Worm (Caenorhabditis elegans) whole organism, late embryonic: ENCODE data around the gene del-10.

Source experiments
- C08G9.2 ChIP-seq: sonication (generic microtip); optimal IDR thresholded peaks from 2 replicates; lab custom pipeline; 2016; ENCODE audit warnings: mild to moderate bottlenecking, missing genetic modification characterization, moderate library complexity, missing compliant biosample characterization
- F13H6.1 ChIP-seq: sonication (generic microtip); optimal IDR thresholded peaks from 2 replicates; lab custom pipeline; 2016; ENCODE audit warnings: missing genetic modification characterization, missing compliant biosample characterization
- ahr-1 ChIP-seq: sonication (generic microtip); optimal IDR thresholded peaks from 2 replicates; lab custom pipeline; 2016; ENCODE audit warnings: missing genetic modification characterization, missing compliant biosample characterization
- ceh-14 ChIP-seq: sonication (generic microtip); optimal IDR thresholded peaks from 2 replicates; lab custom pipeline; 2016; ENCODE audit warnings: missing genotype, missing genetic modification characterization, missing compliant biosample characterization
- ceh-2 ChIP-seq: sonication (generic microtip); optimal IDR thresholded peaks from 2 replicates; lab custom pipeline; 2016; ENCODE audit warnings: missing genotype, missing genetic modification characterization, missing compliant biosample characterization
- ceh-24 ChIP-seq: sonication (generic microtip); optimal IDR thresholded peaks from 2 replicates; lab custom pipeline; 2016; ENCODE audit warnings: mild to moderate bottlenecking, missing genetic modification characterization, missing compliant biosample characterization
- ceh-30 ChIP-seq: fragments of 150-350 bp; optimal IDR thresholded peaks from 2 replicates; lab custom pipeline; 2014; ENCODE audit warnings: missing biosample characterization, missing genetic modification characterization
- ceh-31 ChIP-seq: sonication (generic microtip); optimal IDR thresholded peaks from 2 replicates; lab custom pipeline; 2016; ENCODE audit warnings: missing genetic modification characterization, missing compliant biosample characterization
- ceh-34 ChIP-seq: sonication (generic microtip); optimal IDR thresholded peaks from 2 replicates; lab custom pipeline; 2016; ENCODE audit warnings: mild to moderate bottlenecking, missing genetic modification characterization, missing compliant biosample characterization
- ceh-45 ChIP-seq: fragments of 200-800 bp; sonication (Bioruptor generic); IDR thresholded peaks from 2 replicates; pipeline ENCODE4 v1.3.6; 2022; ENCODE audit warnings: missing genetic modification reagents, missing genetic modification characterization, missing compliant biosample characterization
- ceh-6 ChIP-seq: fragments of 200-800 bp; sonication (Bioruptor generic); optimal IDR thresholded peaks from 2 replicates; lab custom pipeline; 2018; ENCODE audit warnings: mild to moderate bottlenecking, missing genetic modification characterization, missing compliant biosample characterization
- ceh-9 ChIP-seq: sonication (generic microtip); optimal IDR thresholded peaks from 2 replicates; lab custom pipeline; 2016; ENCODE audit warnings: mild to moderate bottlenecking, missing genetic modification characterization, inconsistent platforms, missing compliant biosample characterization
- dmd-4 ChIP-seq: sonication (generic microtip); optimal IDR thresholded peaks from 2 replicates; lab custom pipeline; 2016; ENCODE audit warnings: borderline replicate concordance, missing genetic modification characterization, missing compliant biosample characterization
- elt-2 ChIP-seq: sonication (generic microtip); optimal IDR thresholded peaks from 2 replicates; lab custom pipeline; 2016; ENCODE audit warnings: missing genetic modification reagents, missing genetic modification characterization, missing compliant biosample characterization
- elt-4 ChIP-seq: sonication (generic microtip); optimal IDR thresholded peaks from 2 replicates; lab custom pipeline; 2016; ENCODE audit warnings: missing genetic modification characterization, missing compliant biosample characterization
- eyg-1 ChIP-seq: sonication (generic microtip); optimal IDR thresholded peaks from 2 replicates; lab custom pipeline; 2016; ENCODE audit warnings: missing genotype, missing genetic modification characterization, missing compliant biosample characterization
- fkh-10 ChIP-seq: fragments of 150-350 bp; optimal IDR thresholded peaks from 2 replicates; lab custom pipeline; 2014; ENCODE audit warnings: missing biosample characterization, missing genetic modification reagents, missing genetic modification characterization
- fkh-6 ChIP-seq: sonication (generic microtip); optimal IDR thresholded peaks from 2 replicates; lab custom pipeline; 2016; ENCODE audit warnings: missing genetic modification characterization, missing compliant biosample characterization
- hlh-13 ChIP-seq: fragments of 200-800 bp; sonication (Bioruptor generic); optimal IDR thresholded peaks from 2 replicates; lab custom pipeline; 2018; ENCODE audit warnings: mild to moderate bottlenecking, missing genetic modification characterization, missing compliant biosample characterization
- hlh-30 ChIP-seq: sonication (generic microtip); optimal IDR thresholded peaks from 2 replicates; lab custom pipeline; 2017; ENCODE audit warnings: antibody characterized with exemption, missing genetic modification characterization, missing compliant biosample characterization; ENCODE audit not compliant: insufficient read depth
- hlh-8 ChIP-seq: sonication (generic microtip); optimal IDR thresholded peaks from 2 replicates; lab custom pipeline; 2016; ENCODE audit warnings: missing genotype, missing genetic modification characterization, missing compliant biosample characterization
- lin-11 ChIP-seq: fragments of 200-800 bp; sonication (Bioruptor generic); optimal IDR thresholded peaks from 2 replicates; lab custom pipeline; 2018; ENCODE audit warnings: mild to moderate bottlenecking, missing genetic modification characterization, missing compliant biosample characterization
- mec-3 ChIP-seq: sonication (generic microtip); optimal IDR thresholded peaks from 2 replicates; lab custom pipeline; 2016; ENCODE audit warnings: borderline replicate concordance, missing genetic modification characterization, missing compliant biosample characterization
- nhr-11 ChIP-seq: fragments of 150-350 bp; optimal IDR thresholded peaks from 2 replicates; lab custom pipeline; 2014; ENCODE audit warnings: missing biosample characterization, missing genetic modification characterization
- nhr-232 ChIP-seq: sonication (generic microtip); optimal IDR thresholded peaks from 2 replicates; lab custom pipeline; 2016; ENCODE audit warnings: missing genetic modification characterization, missing compliant biosample characterization
- npax-4 ChIP-seq: sonication (generic microtip); optimal IDR thresholded peaks from 2 replicates; lab custom pipeline; 2016; ENCODE audit warnings: missing genetic modification characterization, missing compliant biosample characterization
- odd-2 ChIP-seq: sonication (generic microtip); optimal IDR thresholded peaks from 2 replicates; lab custom pipeline; 2017; ENCODE audit warnings: antibody characterized with exemption, mild to moderate bottlenecking, missing genetic modification characterization, missing compliant biosample characterization
- pag-3 ChIP-seq: sonication (generic microtip); optimal IDR thresholded peaks from 2 replicates; lab custom pipeline; 2016; ENCODE audit warnings: missing compliant biosample characterization, missing genetic modification characterization, borderline replicate concordance
- pat-9 ChIP-seq: fragments of 200-800 bp; sonication (Bioruptor generic); optimal IDR thresholded peaks from 2 replicates; lab custom pipeline; 2018; ENCODE audit warnings: mild to moderate bottlenecking, missing genetic modification characterization, moderate library complexity, missing compliant biosample characterization
- pax-1 ChIP-seq: fragments of 150-350 bp; optimal IDR thresholded peaks from 2 replicates; lab custom pipeline; 2014; ENCODE audit warnings: missing biosample characterization, missing genetic modification characterization
- pha-2 ChIP-seq: sonication (generic microtip); optimal IDR thresholded peaks from 2 replicates; lab custom pipeline; 2017; ENCODE audit warnings: mild to moderate bottlenecking, missing genetic modification characterization, missing compliant biosample characterization
- pqm-1 ChIP-seq: sonication (generic microtip); optimal IDR thresholded peaks from 2 replicates; lab custom pipeline; 2016; ENCODE audit warnings: missing genetic modification characterization, missing compliant biosample characterization
- pros-1 ChIP-seq: fragments of 150-350 bp; optimal IDR thresholded peaks from 2 replicates; lab custom pipeline; 2014; ENCODE audit warnings: missing biosample characterization, missing genetic modification reagents, missing genetic modification characterization
- ref-2 ChIP-seq: sonication (generic microtip); optimal IDR thresholded peaks from 2 replicates; lab custom pipeline; 2016; ENCODE audit warnings: missing genetic modification characterization, missing compliant biosample characterization
- rnt-1 ChIP-seq: sonication (generic microtip); optimal IDR thresholded peaks from 2 replicates; lab custom pipeline; 2016; ENCODE audit warnings: missing genetic modification characterization, missing compliant biosample characterization
- sdc-2 ChIP-seq: sonication (generic microtip); optimal IDR thresholded peaks from 2 replicates; lab custom pipeline; 2016; ENCODE audit warnings: missing genotype, missing genetic modification characterization, missing compliant biosample characterization
- sox-2 ChIP-seq: fragments of 200-800 bp; sonication (Bioruptor generic); IDR thresholded peaks from 2 replicates; pipeline ENCODE4 v1.3.6; 2022; ENCODE audit warnings: missing genetic modification reagents, missing genetic modification characterization, missing compliant biosample characterization
- sox-4 ChIP-seq: sonication (generic microtip); optimal IDR thresholded peaks from 2 replicates; lab custom pipeline; 2017; ENCODE audit warnings: mild to moderate bottlenecking, missing genetic modification characterization, inconsistent platforms, missing compliant biosample characterization
- syd-9 ChIP-seq: sonication (generic microtip); optimal IDR thresholded peaks from 2 replicates; lab custom pipeline; 2016; ENCODE audit warnings: mild to moderate bottlenecking, missing genetic modification characterization, moderate library complexity, missing compliant biosample characterization
- tbx-2 ChIP-seq: sonication (generic microtip); optimal IDR thresholded peaks from 2 replicates; lab custom pipeline; 2016; ENCODE audit warnings: missing genetic modification characterization, missing compliant biosample characterization
- tbx-7 ChIP-seq: sonication (generic microtip); optimal IDR thresholded peaks from 2 replicates; lab custom pipeline; 2016; ENCODE audit warnings: missing genotype, missing genetic modification characterization, missing compliant biosample characterization
- unc-3 ChIP-seq, 2 experiments: fragments of 200-800 bp in 1 of 2; sonication (Bioruptor generic) in 1 of 2; sonication (generic microtip) in 1 of 2; conservative IDR thresholded peaks in 1 of 2; optimal IDR thresholded peaks in 1 of 2; 2 replicates each; pipeline versions ENCODE4 v1.3.6 to Lab custom; 2016 to 2022; ENCODE audit warnings: missing compliant biosample characterization in 2 of 2, missing genetic modification characterization in 2 of 2, missing genetic modification reagents in 1 of 2
- unc-42 ChIP-seq: sonication (generic microtip); optimal IDR thresholded peaks from 2 replicates; lab custom pipeline; 2016; ENCODE audit warnings: missing genotype, missing genetic modification characterization, missing compliant biosample characterization
- unc-55 ChIP-seq: sonication (generic microtip); optimal IDR thresholded peaks from 2 replicates; lab custom pipeline; 2017; ENCODE audit warnings: missing biosample characterization, missing genetic modification reagents, missing genetic modification characterization
- zip-5 ChIP-seq: sonication (generic microtip); optimal IDR thresholded peaks from 2 replicates; lab custom pipeline; 2016; ENCODE audit warnings: missing genetic modification characterization, missing compliant biosample characterization
- ztf-16 ChIP-seq: sonication (generic microtip); optimal IDR thresholded peaks from 2 replicates; lab custom pipeline; 2017; ENCODE audit warnings: missing genetic modification characterization, missing compliant biosample characterization

Gene del-10

ce11 chrII:6524501-6524977 lies 42.6 kb upstream of the del-10 start, which contains the start of gene C56E6.2:
Gene C56E6.2 (plus strand): TSS chrII:6524927.
- TF ChIP-seq unc-55 (GFP tag; lab: Kevin White, UChicago) (peak; percentile 13), elt-2 (peak; percentile 53), sdc-2 (tag; lab: Kevin White, UChicago) (no peak), hlh-13 (GFP tag; lab: Kevin White, UChicago) (no peak), nhr-232 (tag; lab: Kevin White, UChicago) (no peak), mec-3 (tag; lab: Kevin White, UChicago) (no peak)

ce11 chrII:6523940-6524339 lies 42.0 kb upstream of the del-10 start:
- TF ChIP-seq sox-4 (no peak), dmd-4 (no peak), ztf-16 (tag; lab: Kevin White, UChicago) (no peak), hlh-30 (no peak), elt-4 (tag; lab: Kevin White, UChicago) (no peak), ceh-14 (tag; lab: Kevin White, UChicago) (no peak), ceh-30 (tag; lab: Kevin White, UChicago) (no peak), ref-2 (tag; lab: Kevin White, UChicago) (no peak), ceh-31 (no peak), pax-1 (tag; lab: Kevin White, UChicago) (no peak)

ce11 chrII:6522622-6523254 lies 40.8 kb upstream of the del-10 start:
- TF ChIP-seq pag-3 (tag; lab: Kevin White, UChicago) (no peak), sdc-2 (tag; lab: Kevin White, UChicago) (peak; percentile 30), C08G9.2 (tag; lab: Kevin White, UChicago) (no peak), F13H6.1 (tag; lab: Kevin White, UChicago) (no peak), hlh-30 (no peak), ceh-30 (tag; lab: Kevin White, UChicago) (no peak), ahr-1 (tag; lab: Kevin White, UChicago) (no peak), pax-1 (tag; lab: Kevin White, UChicago) (no peak), npax-4 (tag; lab: Kevin White, UChicago) (no peak), nhr-232 (tag; lab: Kevin White, UChicago) (no peak), odd-2 (tag; lab: Kevin White, UChicago) (no peak), ceh-24 (tag; lab: Kevin White, UChicago) (no peak), ceh-14 (tag; lab: Kevin White, UChicago) (no peak), ref-2 (tag; lab: Kevin White, UChicago) (peak; percentile 39), ceh-31 (peak; percentile 57), dmd-4 (no peak), pqm-1 (tag; lab: Kevin White, UChicago) (no peak), ceh-6 (no peak), hlh-13 (GFP tag; lab: Kevin White, UChicago) (no peak), ceh-45 (GFP tag; lab: Robert Waterston, UW) (no peak), elt-2 (no peak), unc-55 (GFP tag; lab: Kevin White, UChicago) (peak; percentile 74), ceh-2 (tag; lab: Kevin White, UChicago) (no peak), pat-9 (tag; lab: Kevin White, UChicago) (no peak), pros-1 (tag; lab: Kevin White, UChicago) (no peak), ceh-34 (tag; lab: Kevin White, UChicago) (peak; percentile 32), hlh-8 (tag; lab: Kevin White, UChicago) (peak; percentile 1), rnt-1 (peak; percentile 18), nhr-11 (tag; lab: Kevin White, UChicago) (no peak), zip-5 (tag; lab: Kevin White, UChicago) (no peak), eyg-1 (tag; lab: Kevin White, UChicago) (no peak), fkh-6 (no peak), syd-9 (no peak), unc-42 (no peak), tbx-2 (tag; lab: Kevin White, UChicago) (peak; percentile 72), ceh-9 (tag; lab: Kevin White, UChicago) (no peak), lin-11 (tag; lab: Kevin White, UChicago) (no peak), unc-3 (GFP tag; conservative IDR thresholded peaks at IDR 0.05; lab: Robert Waterston, UW) (no peak), unc-3 (tag; optimal IDR thresholded peaks at IDR 0.05; lab: Kevin White, UChicago) (no peak), fkh-10 (GFP tag; lab: Kevin White, UChicago) (no peak), sox-2 (GFP tag; lab: Robert Waterston, UW) (no peak), pha-2 (no peak), tbx-7 (tag; lab: Kevin White, UChicago) (no peak)
